Worm (Caenorhabditis elegans): ENCODE data around the gene T22E5.1.

DNA sequence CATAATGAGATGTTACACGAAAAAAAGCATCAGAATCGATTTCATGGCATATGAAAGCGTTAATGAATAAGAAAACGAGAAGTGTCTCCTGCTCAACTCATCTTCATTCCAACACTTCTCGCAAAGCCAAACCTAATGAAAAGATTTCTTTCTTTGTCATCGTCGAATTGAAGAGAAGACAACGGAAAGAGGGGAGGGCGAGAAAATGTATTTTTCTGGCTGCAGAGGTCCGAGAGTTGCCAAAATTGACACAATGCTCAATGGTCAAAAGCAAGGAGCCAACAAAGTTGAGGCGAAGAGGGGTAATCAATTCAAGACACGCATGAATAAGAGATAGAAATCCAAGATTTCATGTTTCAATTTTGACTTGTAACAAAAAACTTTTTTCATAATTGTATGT, 6.4 kb downstream of the T22E5.1 start:
- TF ChIP-seq nhr-11 (tag; optimal IDR thresholded peaks at IDR 0.05) (no peak), ets-4 (tag; optimal IDR thresholded peaks at IDR 0.05) (no peak), che-1 (tag; optimal IDR thresholded peaks at IDR 0.05) (no peak), ceh-6 (GFP tag; optimal IDR thresholded peaks at IDR 0.05) (no peak), ama-1 (optimal IDR thresholded peaks at IDR 0.05) (no peak), ceh-9 (tag; optimal IDR thresholded peaks at IDR 0.05) (no peak), pha-4 (tag; optimal IDR thresholded peaks at IDR 0.05) (no peak), unc-55 (GFP tag; optimal IDR thresholded peaks at IDR 0.05) (no peak), ceh-24 (tag; optimal IDR thresholded peaks at IDR 0.05) (no peak)
